Fruit fly (Drosophila melanogaster): ENCODE results near the gene AP-1-2beta.

dm6 chrX:19782736-19783325, 52.0 kb downstream of the AP-1-2beta start:
- TF ChIP-seq Crg-1 (GFP tag; optimal IDR thresholded peaks at IDR 0.05) (no peak), Hr96 (GFP tag; optimal IDR thresholded peaks at IDR 0.05) (no peak), CG7101 (tag; optimal IDR thresholded peaks at IDR 0.05) (no peak), CG33017 (tag; optimal IDR thresholded peaks at IDR 0.05) (no peak), toe (GFP tag; optimal IDR thresholded peaks at IDR 0.05) (no peak)
